Worm (Caenorhabditis elegans): ENCODE measurements around the gene C14B1.8.

ce11 chrIII:3735509-3736255 lies 16.2 kb upstream of the C14B1.8 start:
- TF ChIP-seq flt-1 (GFP tag; IDR thresholded peaks at IDR 0.05) (no peak), ztf-23 (GFP tag; IDR thresholded peaks at IDR 0.05) (no peak), T22C8.4 (GFP tag; IDR thresholded peaks at IDR 0.05) (no peak), tab-1 (GFP tag; IDR thresholded peaks at IDR 0.05) (no peak), klf-2 (GFP tag; conservative IDR thresholded peaks at IDR 0.05) (no peak), cog-1 (tag; optimal IDR thresholded peaks at IDR 0.05) (no peak), ztf-29 (GFP tag; IDR thresholded peaks at IDR 0.05) (no peak), med-1 (GFP tag; optimal IDR thresholded peaks at IDR 0.05; ENCODE audit: insufficient read depth) (no peak)
